Fruit fly (Drosophila melanogaster) whole organism, embryonic: ENCODE results near the gene pHCl-1.
A peak's percentile ranks its signal among the peaks of the same experiment; 100 is the strongest.

Source experiments
- Blimp-1 ChIP-seq: fragments of 200-800 bp; sonication (Bioruptor generic); optimal IDR thresholded peaks from 3 replicates; lab custom pipeline; 2018; ENCODE audit warnings: missing biosample characterization, missing genetic modification characterization, mild to moderate bottlenecking, moderate library complexity, missing genetic modification reagents
- CG10979 ChIP-seq: fragments of 200-800 bp; sonication (Bioruptor generic); optimal IDR thresholded peaks from 2 replicates; lab custom pipeline; 2018; ENCODE audit warnings: missing biosample characterization, mild to moderate bottlenecking, missing genetic modification characterization, moderate library complexity
- CG18619 ChIP-seq: fragments of 200-800 bp; sonication (Bioruptor generic); optimal IDR thresholded peaks from 3 replicates; lab custom pipeline; 2017; ENCODE audit warnings: missing biosample characterization, mild to moderate bottlenecking, missing genetic modification characterization
- E2f2 ChIP-seq: fragments of 200-800 bp; sonication (Bioruptor generic); IDR thresholded peaks from 2 replicates; pipeline ENCODE4 v1.3.6; 2022; ENCODE audit warnings: missing biosample characterization, missing genetic modification characterization
- cwo ChIP-seq: fragments of 200-800 bp; sonication (Bioruptor generic); optimal IDR thresholded peaks from 3 replicates; lab custom pipeline; 2017; ENCODE audit warnings: missing biosample characterization, missing genetic modification characterization, mild to moderate bottlenecking, moderate library complexity, missing genetic modification reagents
- mirr ChIP-seq: fragments of 200-800 bp; sonication (Bioruptor generic); optimal IDR thresholded peaks from 3 replicates; lab custom pipeline; 2018; ENCODE audit warnings: missing biosample characterization, mild to moderate bottlenecking, missing genetic modification characterization
- nom ChIP-seq: fragments of 200-800 bp; sonication (Bioruptor generic); optimal IDR thresholded peaks from 2 replicates; lab custom pipeline; 2017; ENCODE audit warnings: missing biosample characterization, missing genetic modification characterization, mild to moderate bottlenecking, moderate library complexity, missing genetic modification reagents
- pb ChIP-seq: fragments of 200-800 bp; sonication (Bioruptor generic); optimal IDR thresholded peaks from 3 replicates; lab custom pipeline; 2016; ENCODE audit warnings: missing biosample characterization, missing genetic modification characterization

DNA sequence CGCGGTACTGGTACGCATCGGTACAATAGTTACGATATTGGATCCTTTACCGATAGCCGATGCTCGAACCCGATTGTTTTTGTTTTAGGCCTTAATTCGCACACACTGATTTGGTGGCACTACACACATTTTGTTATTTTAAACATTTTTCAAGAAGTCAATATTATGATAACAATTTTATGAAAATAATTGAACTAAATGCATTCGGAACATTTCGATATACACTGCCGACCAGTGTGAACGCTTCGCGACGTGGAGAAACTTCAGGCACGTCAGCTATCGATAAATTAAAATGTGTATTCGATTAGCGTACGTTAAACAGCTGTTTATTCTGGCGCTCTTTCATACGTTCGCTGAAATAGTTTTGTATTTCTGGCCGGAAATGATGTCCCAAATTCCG lies 66.7 kb downstream of the pHCl-1 start, which contains the start of gene CG12713:
- TF ChIP-seq mirr (GFP tag; lab: Kevin White, UChicago) (no peak), pb (GFP tag; lab: Kevin White, UChicago) (no peak), CG10979 (tag; lab: Kevin White, UChicago) (peak; percentile 3), cwo (GFP tag; lab: Kevin White, UChicago) (no peak), CG18619 (GFP tag; lab: Kevin White, UChicago) (no peak), nom (GFP tag; lab: Kevin White, UChicago) (no peak), Blimp-1 (no peak), E2f2 (GFP tag; lab: Robert Waterston, UW) (peak; percentile 81)
